Worm (Caenorhabditis elegans): ENCODE measurements around the gene str-209.

str-209 gene

DNA sequence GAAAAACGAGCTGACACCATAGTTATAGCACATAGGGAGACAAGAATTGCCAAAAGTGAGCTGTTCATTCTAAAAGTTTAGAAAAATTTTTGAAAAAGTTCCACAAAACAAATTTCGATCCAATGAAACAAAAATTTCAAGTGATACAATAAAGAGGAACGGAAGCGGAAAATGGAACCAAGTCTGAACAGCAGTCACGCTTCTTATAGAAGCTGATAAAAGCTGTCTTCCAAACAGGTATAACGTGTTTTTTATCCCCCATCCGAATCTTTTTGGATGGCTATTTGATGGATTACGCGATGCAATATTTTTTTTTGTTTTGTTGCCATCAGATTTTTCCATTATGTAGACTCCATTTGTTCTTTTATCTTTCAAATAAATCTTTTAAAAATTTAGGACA, 36.4 kb upstream of the str-209 start, which contains the start of gene H23N18.5:
H23N18.5 (minus strand) TSS at position 69 of the 400 bp plus-strand sequence.
- TF ChIP-seq unc-39 (tag; optimal IDR thresholded peaks at IDR 0.05) = no peak
- no peak for TF ChIP-seq ztf-4 (tag; optimal IDR thresholded peaks at IDR 0.05)
- no peak for TF ChIP-seq ZK546.5 (tag; optimal IDR thresholded peaks at IDR 0.05)
- no peak for TF ChIP-seq fos-1 (tag; optimal IDR thresholded peaks at IDR 0.05)
- TF ChIP-seq ztf-11 (tag; optimal IDR thresholded peaks at IDR 0.05) = no peak
- TF ChIP-seq peb-1 (tag; optimal IDR thresholded peaks at IDR 0.05) = no peak
- no peak for TF ChIP-seq sma-9 (GFP tag; optimal IDR thresholded peaks at IDR 0.05)
- TF ChIP-seq sma-9 (tag; optimal IDR thresholded peaks at IDR 0.05) = no peak
- TF ChIP-seq dmd-4 (tag; optimal IDR thresholded peaks at IDR 0.05) = no peak
- peak; percentile 5 for TF ChIP-seq Y55F3AM.14 (GFP tag; optimal IDR thresholded peaks at IDR 0.05)
- TF ChIP-seq nhr-21 (tag; optimal IDR thresholded peaks at IDR 0.05) = peak; percentile 48
- TF ChIP-seq alr-1 (tag; optimal IDR thresholded peaks at IDR 0.05) = no peak
- TF ChIP-seq nhr-129 (tag; optimal IDR thresholded peaks at IDR 0.05) = no peak
- no peak for TF ChIP-seq ama-1 (optimal IDR thresholded peaks at IDR 0.05)
- no peak for TF ChIP-seq lin-39 (tag; optimal IDR thresholded peaks at IDR 0.05)
- TF ChIP-seq R02D3.7 (tag; optimal IDR thresholded peaks at IDR 0.05) = no peak
- TF ChIP-seq nhr-25 (tag; optimal IDR thresholded peaks at IDR 0.05) = peak; percentile 54

DNA sequence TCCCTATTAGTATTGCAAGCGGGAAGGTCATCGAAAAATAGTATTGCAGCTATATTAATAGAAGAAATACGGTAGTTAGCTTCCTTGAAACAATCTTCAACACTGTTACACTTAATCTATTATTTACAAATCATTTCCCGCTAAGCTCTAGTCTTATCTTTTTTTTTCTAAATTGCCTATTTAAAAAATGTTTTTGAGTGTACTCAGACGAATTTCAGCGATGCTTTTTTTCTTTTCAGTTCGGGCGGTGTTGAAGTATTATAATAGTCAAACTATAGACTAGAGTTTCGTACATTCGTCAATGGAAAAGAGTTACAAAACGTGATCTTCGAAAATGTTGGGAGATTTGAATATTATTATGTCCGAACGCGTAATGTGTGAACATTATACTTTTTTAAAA, 34.9 kb upstream of the str-209 start:
- no peak for TF ChIP-seq sma-3 (GFP tag; optimal IDR thresholded peaks at IDR 0.05)
- TF ChIP-seq mab-5 (tag; optimal IDR thresholded peaks at IDR 0.05) = no peak
- no peak for TF ChIP-seq Y55F3AM.14 (GFP tag; optimal IDR thresholded peaks at IDR 0.05)

DNA sequence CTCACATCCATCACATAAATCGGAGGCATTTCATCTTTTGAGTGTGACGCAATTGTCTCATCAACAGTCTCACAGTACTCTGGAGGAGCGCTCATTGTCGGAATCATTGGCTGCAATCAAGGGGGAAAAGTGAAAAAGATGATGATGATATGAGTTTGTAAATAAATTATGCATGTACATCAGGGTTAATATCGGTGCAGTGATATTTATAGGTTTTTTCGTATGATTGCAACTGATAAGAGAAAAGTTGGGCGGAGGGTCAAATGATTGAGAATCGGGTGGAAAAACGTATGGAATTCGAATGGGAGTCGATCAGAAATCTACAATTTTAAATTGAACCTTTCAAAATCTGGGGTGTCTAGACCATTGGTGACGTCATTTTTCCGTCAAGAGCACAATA, 33.9 kb upstream of the str-209 start, which contains the start of gene H23N18.6:
H23N18.6 (minus strand) TSS at position 201 of the 400 bp plus-strand sequence.
- peak; percentile 32 for TF ChIP-seq sma-9 (GFP tag; optimal IDR thresholded peaks at IDR 0.05)
- no peak for TF ChIP-seq sma-9 (tag; optimal IDR thresholded peaks at IDR 0.05)
- TF ChIP-seq gmeb-1 (tag; optimal IDR thresholded peaks at IDR 0.05) = peak; percentile 24
- peak; percentile 80 for TF ChIP-seq fos-1 (tag; optimal IDR thresholded peaks at IDR 0.05)
- no peak for TF ChIP-seq skn-1 (tag; optimal IDR thresholded peaks at IDR 0.05)

DNA sequence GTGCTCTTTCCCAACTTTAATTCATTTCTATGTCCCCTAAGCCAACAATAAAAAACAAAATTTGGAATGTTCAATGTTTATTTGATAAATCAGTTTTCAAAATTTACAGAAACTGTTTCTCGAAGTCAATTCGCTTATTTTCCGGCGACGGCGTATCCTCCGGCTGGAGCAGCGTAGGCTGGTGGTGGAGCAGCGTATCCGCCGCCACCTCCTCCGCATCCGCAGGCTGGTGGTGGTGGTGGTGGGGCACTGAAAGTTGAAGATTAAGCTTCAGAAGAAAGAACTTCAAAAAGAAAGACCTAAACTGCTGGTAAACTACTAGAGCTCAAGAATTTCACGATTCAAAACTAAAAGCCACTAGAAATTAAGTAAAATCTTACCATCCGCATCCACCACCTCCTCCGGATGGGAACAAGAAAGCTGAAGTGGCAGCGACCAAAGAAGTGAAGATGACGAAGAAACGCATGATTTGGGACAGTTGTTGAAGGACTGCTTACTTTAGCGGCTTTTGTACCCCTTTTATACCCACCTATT, 30.6 kb upstream of the str-209 start, which contains the start of gene C02E7.7:
C02E7.7 (minus strand) TSS at position 484 of the 534 bp plus-strand sequence.
- TF ChIP-seq ztf-4 (tag; optimal IDR thresholded peaks at IDR 0.05) (no peak), nhr-6 (tag; optimal IDR thresholded peaks at IDR 0.05) (no peak), fos-1 (tag; optimal IDR thresholded peaks at IDR 0.05) (no peak), elt-1 (tag; optimal IDR thresholded peaks at IDR 0.05) (no peak), nhr-11 (tag; optimal IDR thresholded peaks at IDR 0.05) (no peak), peb-1 (tag; optimal IDR thresholded peaks at IDR 0.05) (no peak), lin-13 (GFP tag; optimal IDR thresholded peaks at IDR 0.05) (no peak), lin-11 (tag; optimal IDR thresholded peaks at IDR 0.05) (no peak), nhr-21 (tag; optimal IDR thresholded peaks at IDR 0.05) (no peak), lin-39 (tag; optimal IDR thresholded peaks at IDR 0.05) (no peak), nhr-12 (tag; optimal IDR thresholded peaks at IDR 0.05) (no peak), snpc-4 (tag; optimal IDR thresholded peaks at IDR 0.05) (no peak), dmd-4 (tag; optimal IDR thresholded peaks at IDR 0.05) (no peak), mdl-1 (tag; optimal IDR thresholded peaks at IDR 0.05) (no peak), unc-55 (GFP tag; optimal IDR thresholded peaks at IDR 0.05) (no peak), sma-3 (GFP tag; optimal IDR thresholded peaks at IDR 0.05) (no peak)

DNA sequence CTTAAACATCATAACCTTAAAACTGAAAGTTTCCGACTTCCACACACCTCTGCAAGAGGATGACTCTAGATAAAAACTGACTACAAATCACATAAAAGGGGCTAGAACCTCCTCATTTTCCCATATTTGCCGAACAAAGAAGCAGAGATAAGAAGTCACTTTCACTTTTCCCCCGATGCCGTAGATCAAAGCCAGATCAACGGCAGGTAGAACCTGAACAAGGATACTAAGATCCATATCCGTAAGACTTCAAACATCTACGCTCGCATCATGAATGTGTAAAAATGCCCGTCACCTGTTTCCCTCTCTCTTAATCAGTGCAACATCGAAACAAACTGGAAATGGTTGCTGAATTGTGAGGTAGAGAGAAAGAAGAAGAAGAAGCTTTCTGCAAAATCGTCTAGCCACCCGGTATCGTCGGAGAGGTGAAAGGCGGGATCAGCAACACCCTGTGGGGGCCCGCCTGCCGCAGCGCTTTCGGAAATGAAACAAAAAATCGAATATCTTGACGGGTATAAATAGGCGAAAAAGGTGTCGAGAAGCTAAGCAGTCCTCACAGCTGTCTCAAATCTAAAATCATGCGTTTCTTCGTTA, 30.0 kb upstream of the str-209 start, which contains the start of gene C02E7.6:
C02E7.6 (plus strand) TSS at position 544 of the 594 bp plus-strand sequence.
- TF ChIP-seq unc-55 (GFP tag; optimal IDR thresholded peaks at IDR 0.05) = no peak
- peak; percentile 12 for TF ChIP-seq nhr-11 (tag; optimal IDR thresholded peaks at IDR 0.05)
- peak; percentile 18 for TF ChIP-seq elt-1 (tag; optimal IDR thresholded peaks at IDR 0.05)
- no peak for TF ChIP-seq egl-27 (tag; optimal IDR thresholded peaks at IDR 0.05)
- TF ChIP-seq sma-9 (GFP tag; optimal IDR thresholded peaks at IDR 0.05) = peak; percentile 23
- no peak for TF ChIP-seq sma-9 (tag; optimal IDR thresholded peaks at IDR 0.05)
- peak; percentile 94 for TF ChIP-seq blmp-1 (tag; optimal IDR thresholded peaks at IDR 0.05; ENCODE audit: insufficient read depth)
- TF ChIP-seq F13H6.1 (tag; optimal IDR thresholded peaks at IDR 0.05) = no peak
- peak; percentile 90 for TF ChIP-seq nhr-25 (tag; optimal IDR thresholded peaks at IDR 0.05)
- TF ChIP-seq peb-1 (tag; optimal IDR thresholded peaks at IDR 0.05) = no peak
- TF ChIP-seq C34F6.9 (tag; optimal IDR thresholded peaks at IDR 0.05) = no peak
- TF ChIP-seq unc-62 (GFP tag; optimal IDR thresholded peaks at IDR 0.05) = no peak
- peak; percentile 76 for TF ChIP-seq sem-4 (tag; optimal IDR thresholded peaks at IDR 0.05)
- TF ChIP-seq aly-2 (tag; optimal IDR thresholded peaks at IDR 0.05) = no peak
- TF ChIP-seq nhr-21 (tag; optimal IDR thresholded peaks at IDR 0.05) = peak; percentile 32
- TF ChIP-seq snpc-4 (tag; optimal IDR thresholded peaks at IDR 0.05) = no peak
- no peak for TF ChIP-seq Y55F3AM.14 (GFP tag; optimal IDR thresholded peaks at IDR 0.05)
- no peak for TF ChIP-seq gmeb-1 (tag; optimal IDR thresholded peaks at IDR 0.05)
